Fruit fly (Drosophila melanogaster) whole organism, embryonic: ENCODE data around the gene CG3841.
A peak's percentile ranks its signal among the peaks of the same experiment; 100 is the strongest.

Experiments
- B-H1 ChIP-seq: fragments of 200-800 bp; sonication (Bioruptor generic); IDR thresholded peaks from 3 replicates; pipeline ENCODE4 v1.3.6; 2022; ENCODE audit warnings: missing biosample characterization, missing genetic modification characterization
- Bteb2 ChIP-seq: fragments of 200-800 bp; sonication (Bioruptor generic); optimal IDR thresholded peaks from 2 replicates; lab custom pipeline; 2016; ENCODE audit warnings: missing biosample characterization, missing genetic modification characterization
- CG10147 ChIP-seq: fragments of 200-800 bp; sonication (Bioruptor generic); optimal IDR thresholded peaks from 2 replicates; lab custom pipeline; 2019; ENCODE audit warnings: missing biosample characterization, mild to moderate bottlenecking, missing genetic modification characterization, moderate library complexity
- CG10462 ChIP-seq: fragments of 200-800 bp; sonication (Bioruptor generic); optimal IDR thresholded peaks from 2 replicates; lab custom pipeline; 2016; ENCODE audit warnings: missing biosample characterization, missing genetic modification characterization
- CG12104 ChIP-seq: fragments of 200-800 bp; sonication (Bioruptor generic); optimal IDR thresholded peaks from 3 replicates; lab custom pipeline; 2016; ENCODE audit warnings: missing biosample characterization, missing genetic modification characterization
- CG13296 ChIP-seq: fragments of 200-800 bp; sonication (Bioruptor generic); optimal IDR thresholded peaks from 3 replicates; lab custom pipeline; 2018; ENCODE audit warnings: missing biosample characterization, mild to moderate bottlenecking, missing genetic modification characterization
- CG15073 ChIP-seq: fragments of 200-800 bp; sonication (Bioruptor generic); optimal IDR thresholded peaks from 2 replicates; lab custom pipeline; 2016; ENCODE audit warnings: missing biosample characterization, missing genetic modification characterization
- CG16863 ChIP-seq: fragments of 200-800 bp; sonication (Bioruptor generic); optimal IDR thresholded peaks from 3 replicates; lab custom pipeline; 2016; ENCODE audit warnings: missing biosample characterization, missing genetic modification characterization
- CG17802 ChIP-seq: fragments of 200-800 bp; sonication (Bioruptor generic); optimal IDR thresholded peaks from 2 replicates; lab custom pipeline; 2018; ENCODE audit warnings: missing biosample characterization, mild to moderate bottlenecking, missing genetic modification characterization, moderate library complexity
- CG1792 ChIP-seq: fragments of 200-800 bp; sonication (Bioruptor generic); optimal IDR thresholded peaks from 2 replicates; lab custom pipeline; 2016; ENCODE audit warnings: missing biosample characterization, missing genetic modification characterization
- CG18011 ChIP-seq: fragments of 200-800 bp; sonication (Bioruptor generic); optimal IDR thresholded peaks from 2 replicates; lab custom pipeline; 2017; ENCODE audit warnings: missing biosample characterization, missing genetic modification characterization, mild to moderate bottlenecking, moderate library complexity, missing genotype
- CG2199 ChIP-seq: fragments of 200-800 bp; sonication (Bioruptor generic); IDR thresholded peaks from 3 replicates; pipeline ENCODE4 v1.3.6; 2022; ENCODE audit warnings: missing biosample characterization, missing genetic modification characterization
- CG2889 ChIP-seq: fragments of 200-800 bp; sonication (Bioruptor generic); IDR thresholded peaks from 3 replicates; pipeline ENCODE4 v1.3.6; 2022; ENCODE audit warnings: missing biosample characterization, missing genetic modification characterization
- CG3065 ChIP-seq: fragments of 200-800 bp; sonication (Bioruptor generic); optimal IDR thresholded peaks from 2 replicates; lab custom pipeline; 2016; ENCODE audit warnings: missing biosample characterization, missing genetic modification characterization
- CG31388 ChIP-seq: fragments of 200-800 bp; sonication (Bioruptor generic); optimal IDR thresholded peaks from 2 replicates; lab custom pipeline; 2016; ENCODE audit warnings: missing biosample characterization, missing genetic modification characterization
- CG4404 ChIP-seq: fragments of 200-800 bp; sonication (Bioruptor generic); IDR thresholded peaks from 2 replicates; pipeline ENCODE4 v1.3.6; 2022; ENCODE audit warnings: missing biosample characterization, missing genetic modification characterization
- CG5953 ChIP-seq: fragments of 200-800 bp; sonication (Bioruptor generic); IDR thresholded peaks from 2 replicates; pipeline ENCODE4 v1.3.6; 2022; ENCODE audit warnings: missing biosample characterization, missing genetic modification characterization
- CG6254 ChIP-seq: fragments of 200-800 bp; sonication (Bioruptor generic); optimal IDR thresholded peaks from 3 replicates; lab custom pipeline; 2017; ENCODE audit warnings: mild to moderate bottlenecking, missing biosample characterization, missing genetic modification reagents, missing genetic modification characterization
- CG6272 ChIP-seq: fragments of 200-800 bp; sonication (Bioruptor generic); IDR thresholded peaks from 2 replicates; pipeline ENCODE4 v1.3.6; 2022; ENCODE audit warnings: missing biosample characterization, missing genetic modification characterization
- CG7963 ChIP-seq: fragments of 200-800 bp; sonication (Bioruptor generic); IDR thresholded peaks from 3 replicates; pipeline ENCODE4 v1.3.6; 2022; ENCODE audit warnings: missing biosample characterization, missing genetic modification characterization; ENCODE audit not compliant: partially characterized antibody
- CG8359 ChIP-seq: fragments of 200-800 bp; sonication (Bioruptor generic); optimal IDR thresholded peaks from 2 replicates; lab custom pipeline; 2017; ENCODE audit warnings: missing biosample characterization, mild to moderate bottlenecking, missing genetic modification characterization, borderline replicate concordance
- CTCF ChIP-seq: fragments of 200-800 bp; sonication (Bioruptor generic); optimal IDR thresholded peaks from 2 replicates; lab custom pipeline; 2017; ENCODE audit warnings: missing biosample characterization, mild to moderate bottlenecking, missing genetic modification characterization, moderate library complexity
- CkIIα-i1 ChIP-seq: fragments of 200-800 bp; sonication (Bioruptor generic); IDR thresholded peaks from 2 replicates; pipeline ENCODE4 v1.3.6; 2022; ENCODE audit warnings: missing biosample characterization, missing genetic modification characterization
- D ChIP-seq, 2 experiments: fragments of 200-800 bp in 1 of 2; fragments of >200 bp in 1 of 2; sonication (Bioruptor generic) in 1 of 2; optimal IDR thresholded peaks; 2 replicates in 1 of 2; 3 replicates in 1 of 2; lab custom pipeline; 2017; ENCODE audit warnings: mild to moderate bottlenecking in 1 of 2, missing biosample characterization in 1 of 2, missing genetic modification characterization in 1 of 2, missing genetic modification reagents in 1 of 2
- Dad ChIP-seq: fragments of 200-800 bp; sonication (Bioruptor generic); optimal IDR thresholded peaks from 3 replicates; lab custom pipeline; 2016; ENCODE audit warnings: missing biosample characterization, missing genetic modification characterization
- Elba2 ChIP-seq: fragments of 200-800 bp; sonication (Bioruptor generic); optimal IDR thresholded peaks from 3 replicates; lab custom pipeline; 2016; ENCODE audit warnings: missing biosample characterization, missing genetic modification characterization
- HLH3B ChIP-seq: fragments of 200-800 bp; sonication (Bioruptor generic); IDR thresholded peaks from 2 replicates; pipeline ENCODE4 v1.3.6; 2022; ENCODE audit warnings: missing biosample characterization, missing genetic modification characterization
- Hr39 ChIP-seq: fragments of >200 bp; optimal IDR thresholded peaks from 2 replicates; lab custom pipeline; 2017
- Lim3 ChIP-seq: fragments of 200-800 bp; sonication (Bioruptor generic); IDR thresholded peaks from 2 replicates; pipeline ENCODE4 v1.3.6; 2022; ENCODE audit warnings: missing biosample characterization, missing genetic modification characterization
- NC2α ChIP-seq: fragments of 200-800 bp; sonication (Bioruptor generic); optimal IDR thresholded peaks from 2 replicates; lab custom pipeline; 2016; ENCODE audit warnings: missing biosample characterization, missing genetic modification characterization
- Optix ChIP-seq: fragments of 200-800 bp; sonication (Bioruptor generic); IDR thresholded peaks from 3 replicates; pipeline ENCODE4 v1.3.6; 2022; ENCODE audit warnings: missing biosample characterization, missing genetic modification characterization
- Sin3A ChIP-seq: fragments of >200 bp; optimal IDR thresholded peaks from 2 replicates; lab custom pipeline; 2018
- Sox100B ChIP-seq: fragments of 200-800 bp; sonication (Bioruptor generic); optimal IDR thresholded peaks from 3 replicates; lab custom pipeline; 2018; ENCODE audit warnings: missing biosample characterization, mild to moderate bottlenecking, missing genetic modification characterization
- Ssrp ChIP-seq: fragments of 200-800 bp; sonication (Bioruptor generic); optimal IDR thresholded peaks from 2 replicates; lab custom pipeline; 2018; ENCODE audit warnings: missing biosample characterization, mild to moderate bottlenecking, missing genetic modification characterization, moderate library complexity
- TFAM ChIP-seq: fragments of 200-800 bp; sonication (Bioruptor generic); optimal IDR thresholded peaks from 2 replicates; lab custom pipeline; 2017; ENCODE audit warnings: missing biosample characterization, missing genetic modification characterization, inconsistent platforms
- Taf1 ChIP-seq: fragments of 200-800 bp; sonication (Bioruptor generic); IDR thresholded peaks from 2 replicates; pipeline ENCODE4 v1.3.6; 2022; ENCODE audit warnings: missing biosample characterization, missing genetic modification characterization
- btn ChIP-seq: fragments of 200-800 bp; sonication (Bioruptor generic); optimal IDR thresholded peaks from 2 replicates; lab custom pipeline; 2016; ENCODE audit warnings: missing biosample characterization, missing genetic modification characterization
- cas ChIP-seq: fragments of 200-800 bp; sonication (Bioruptor generic); IDR thresholded peaks from 2 replicates; pipeline ENCODE4 v1.3.6; 2022; ENCODE audit warnings: missing biosample characterization, missing genetic modification characterization
- crc ChIP-seq: fragments of 200-800 bp; sonication (Bioruptor generic); optimal IDR thresholded peaks from 2 replicates; lab custom pipeline; 2016; ENCODE audit warnings: missing biosample characterization, missing genetic modification characterization
- dmrt11E ChIP-seq: fragments of 200-800 bp; sonication (Bioruptor generic); optimal IDR thresholded peaks from 3 replicates; lab custom pipeline; 2018; ENCODE audit warnings: missing biosample characterization, mild to moderate bottlenecking, missing genetic modification characterization, moderate library complexity
- hth ChIP-seq: fragments of >200 bp; optimal IDR thresholded peaks from 2 replicates; lab custom pipeline; 2017; ENCODE audit warnings: inconsistent platforms
- jumu ChIP-seq: fragments of 200-800 bp; sonication (Bioruptor generic); optimal IDR thresholded peaks from 3 replicates; lab custom pipeline; 2016; ENCODE audit warnings: missing biosample characterization, missing genetic modification characterization
- kni ChIP-seq: fragments of 200-800 bp; sonication (Bioruptor generic); optimal IDR thresholded peaks from 3 replicates; lab custom pipeline; 2017; ENCODE audit warnings: mild to moderate bottlenecking, missing biosample characterization, missing genetic modification reagents, missing genetic modification characterization
- nau ChIP-seq: fragments of 200-800 bp; sonication (Bioruptor generic); optimal IDR thresholded peaks from 3 replicates; lab custom pipeline; 2017; ENCODE audit warnings: missing biosample characterization, mild to moderate bottlenecking, missing genetic modification characterization, missing genetic modification reagents
- pan ChIP-seq, 4 experiments: fragments of >200 bp in 3 of 4; fragments of 200-800 bp in 1 of 4; sonication (Bioruptor generic) in 1 of 4; optimal IDR thresholded peaks in 3 of 4; IDR thresholded peaks in 1 of 4; 2 replicates each; pipeline versions ENCODE4 v1.3.6 to Lab custom; 2017 to 2022; ENCODE audit warnings: missing biosample characterization in 2 of 4, missing genetic modification characterization in 2 of 4, mixed read lengths in 1 of 4
- sc ChIP-seq, 3 experiments: fragments of >200 bp in 2 of 3; fragments of 200-800 bp in 1 of 3; sonication (Bioruptor generic) in 1 of 3; optimal IDR thresholded peaks; 2 replicates in 2 of 3; 3 replicates in 1 of 3; lab custom pipeline; 2017; ENCODE audit warnings: mild to moderate bottlenecking in 1 of 3, missing biosample characterization in 1 of 3, missing genetic modification characterization in 1 of 3, missing genetic modification reagents in 1 of 3
- schlank ChIP-seq: fragments of 200-800 bp; sonication (Bioruptor generic); optimal IDR thresholded peaks from 2 replicates; lab custom pipeline; 2018; ENCODE audit warnings: missing biosample characterization, mild to moderate bottlenecking, missing genetic modification characterization
- stc ChIP-seq: fragments of 200-800 bp; sonication (Bioruptor generic); IDR thresholded peaks from 2 replicates; pipeline ENCODE4 v1.3.6; 2022; ENCODE audit warnings: missing biosample characterization, missing genetic modification characterization
- sug ChIP-seq: fragments of 200-800 bp; optimal IDR thresholded peaks from 2 replicates; lab custom pipeline; 2019; ENCODE audit warnings: missing biosample characterization, mild to moderate bottlenecking, missing genetic modification characterization, moderate library complexity
- tin ChIP-seq: fragments of 200-800 bp; sonication (Bioruptor generic); optimal IDR thresholded peaks from 3 replicates; lab custom pipeline; 2016; ENCODE audit warnings: missing biosample characterization, missing genetic modification characterization

The CG3841 gene

DNA sequence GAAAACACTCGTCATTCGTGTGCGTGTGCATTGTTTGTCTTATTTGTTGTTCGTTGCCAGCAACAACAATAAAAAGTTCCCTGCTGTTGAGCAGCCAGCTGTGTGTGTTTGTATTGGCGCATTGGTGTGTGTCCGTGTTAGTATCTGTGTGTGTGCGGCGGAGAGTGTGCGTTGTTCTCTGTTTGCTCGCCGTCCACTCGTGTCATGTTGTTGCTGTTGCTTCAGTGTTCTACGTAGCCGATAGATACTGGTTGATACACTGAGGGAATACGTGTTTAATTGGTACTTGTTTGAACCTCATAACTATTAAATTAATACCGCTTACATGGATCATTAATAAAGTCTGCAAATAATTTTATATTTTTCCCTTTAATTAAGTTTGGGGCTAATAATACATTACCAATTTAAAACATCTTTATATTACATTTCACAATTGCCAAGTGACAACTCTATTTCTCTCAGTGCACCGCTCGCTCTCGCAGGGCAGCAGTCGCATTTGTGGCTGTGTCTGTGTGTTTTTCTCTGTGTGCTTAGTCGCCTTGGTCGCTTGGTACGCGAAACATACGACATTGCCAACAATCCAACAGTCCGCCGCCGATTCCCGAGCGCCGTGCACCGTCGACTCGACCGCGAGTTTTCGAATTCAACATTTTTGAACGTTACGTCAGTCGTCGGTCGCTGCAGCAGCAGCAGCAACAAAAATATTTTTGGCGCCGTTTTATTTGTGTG lies 20.8 kb upstream of the CG3841 start, which contains the start of gene brwl (continued):
- TF ChIP-seq CG13296 (GFP tag; lab: Kevin White, UChicago) (peak; percentile 99), Taf1 (GFP tag; lab: Robert Waterston, UW) (peak; percentile 96), NC2α (GFP tag; lab: Kevin White, UChicago) (peak; percentile 96), Dad (peak; percentile 97), CG2889 (peak; percentile 97), CG12104 (GFP tag; lab: Kevin White, UChicago) (peak; percentile 99), B-H1 (peak; percentile 98), schlank (tag; lab: Kevin White, UChicago) (peak; percentile 92), Bteb2 (GFP tag; lab: Kevin White, UChicago) (peak; percentile 98), CG16863 (peak; percentile 98), CG8359 (GFP tag; lab: Kevin White, UChicago) (peak; percentile 94), D (optimal IDR thresholded peaks at IDR 0.05; lab: Kevin White, UChicago) (peak; percentile 93), D (GFP tag; optimal IDR thresholded peaks at IDR 0.05; lab: Kevin White, UChicago) (peak; percentile 99), CG5953 (GFP tag; lab: Robert Waterston, UW) (peak; percentile 95), CG6254 (GFP tag; lab: Kevin White, UChicago) (peak; percentile 97), CG2199 (peak; percentile 98), CG15073 (GFP tag; lab: Kevin White, UChicago) (peak; percentile 88), tin (GFP tag; lab: Kevin White, UChicago) (peak; percentile 99), hth (lab: Kevin White, UChicago) (no peak), CG10462 (GFP tag; lab: Kevin White, UChicago) (peak; percentile 99), kni (GFP tag; lab: Kevin White, UChicago) (peak; percentile 95), sug (tag; lab: Kevin White, UChicago) (peak; percentile 97), Ssrp (tag; lab: Kevin White, UChicago) (peak; percentile 99), Sox100B (GFP tag; lab: Kevin White, UChicago) (peak; percentile 99), CG4404 (peak; percentile 98), CG18011 (peak; percentile 91), CG31388 (GFP tag; lab: Kevin White, UChicago) (peak; percentile 95), Optix (peak; percentile 93; the same call in 2 of the 3 replicates), CG3065 (GFP tag; lab: Kevin White, UChicago) (peak; percentile 98), TFAM (GFP tag; lab: Kevin White, UChicago) (peak; percentile 93), CG1792 (GFP tag; lab: Kevin White, UChicago) (peak; percentile 95), Hr39 (lab: Kevin White, UChicago) (no peak), stc (GFP tag; lab: Robert Waterston, UW) (peak; percentile 99), crc (peak; percentile 97), btn (GFP tag; lab: Kevin White, UChicago) (peak; percentile 95), CG7963 (GFP tag; lab: Robert Waterston, UW) (no peak), jumu (GFP tag; lab: Kevin White, UChicago) (peak; percentile 98), sc (optimal IDR thresholded peaks at IDR 0.05; lab: Kevin White, UChicago) (no peak), sc (GFP tag; optimal IDR thresholded peaks at IDR 0.05; lab: Kevin White, UChicago) (peak; percentile 99), CkIIα-i1 (GFP tag; lab: Robert Waterston, UW) (peak; percentile 92), dmrt11E (peak; percentile 99), Sin3A (lab: Kevin White, UChicago) (no peak), pan (optimal IDR thresholded peaks at IDR 0.05; lab: Kevin White, UChicago) (no peak), pan (GFP tag; optimal IDR thresholded peaks at IDR 0.05 in 1 of 2, IDR thresholded peaks at IDR 0.05 in 1 of 2) (peak in 1 of 2 experiments; percentile 98), CTCF (GFP tag; lab: Kevin White, UChicago) (peak; percentile 75), Lim3 (GFP tag; lab: Robert Waterston, UW) (peak; percentile 92), CG17802 (peak; percentile 87), cas (peak; percentile 95), CG10147 (GFP tag; lab: Kevin White, UChicago) (peak; percentile 98), Elba2 (peak; percentile 93), HLH3B (GFP tag; lab: Robert Waterston, UW) (peak; percentile 98), CG6272 (GFP tag; lab: Robert Waterston, UW) (peak; percentile 98), nau (GFP tag; lab: Kevin White, UChicago) (peak; percentile 100)
